Worm (Caenorhabditis elegans): Measurements from ENCODE around the gene F56C3.10.
A peak's percentile ranks its signal among the peaks of the same experiment; 100 is the strongest.

The F56C3.10 gene

ce11 chrX:1386893-1387367 lies 5.5 kb upstream of the F56C3.10 start, which contains the start of gene F56C3.1 (continued):
- 0 out of 2 replicates have a peak, but pooled peaks have one; percentile 15 for TF ChIP-seq dmd-6 (GFP tag; IDR thresholded peaks at IDR 0.05)
- no peak for TF ChIP-seq lim-7 (GFP tag; IDR thresholded peaks at IDR 0.05)
- TF ChIP-seq mxl-2 (GFP tag; conservative IDR thresholded peaks at IDR 0.05) = no peak
- no peak for TF ChIP-seq dve-1 (tag; optimal IDR thresholded peaks at IDR 0.05; ENCODE audit: insufficient read depth)
- TF ChIP-seq T26A8.4 (GFP tag; IDR thresholded peaks at IDR 0.05) = no peak
- peak; percentile 55; the same call in 1 of the 2 replicates for TF ChIP-seq nhr-42 (GFP tag; IDR thresholded peaks at IDR 0.05)
- TF ChIP-seq duxl-1 (tag; optimal IDR thresholded peaks at IDR 0.05; ENCODE audit: poor library complexity) = no peak
- TF ChIP-seq aha-1 (tag) = no peak
- TF ChIP-seq ceh-28 (tag; optimal IDR thresholded peaks at IDR 0.05) = no peak
- TF ChIP-seq egl-43 (GFP tag; IDR thresholded peaks at IDR 0.05) = 0 out of 2 replicates have a peak, but pooled peaks have one; percentile 33

ce11 chrX:1384538-1384937 lies 3.1 kb upstream of the F56C3.10 start, which contains the start of gene F56C3.8:
Gene F56C3.8 (minus strand): TSS chrX:1384638.
- no peak for TF ChIP-seq nhr-237 (tag; optimal IDR thresholded peaks at IDR 0.05)
- TF ChIP-seq Y48G9A.11 (GFP tag; IDR thresholded peaks at IDR 0.05) = 0 out of 2 replicates have a peak, but pooled peaks have one; percentile 28

- 0 out of 2 replicates have a peak, but pooled peaks have one; percentile 15 for TF ChIP-seq set-16 (GFP tag; IDR thresholded peaks at IDR 0.05)
- TF ChIP-seq dve-1 (tag; optimal IDR thresholded peaks at IDR 0.05; ENCODE audit: insufficient read depth) = no peak
- TF ChIP-seq egl-43 (GFP tag; IDR thresholded peaks at IDR 0.05) = peak; percentile 30; the same call in 1 of the 2 replicates
These were observed 2.1 kb upstream of the F56C3.10 start for ce11 chrX:1383546-1383945.

DNA sequence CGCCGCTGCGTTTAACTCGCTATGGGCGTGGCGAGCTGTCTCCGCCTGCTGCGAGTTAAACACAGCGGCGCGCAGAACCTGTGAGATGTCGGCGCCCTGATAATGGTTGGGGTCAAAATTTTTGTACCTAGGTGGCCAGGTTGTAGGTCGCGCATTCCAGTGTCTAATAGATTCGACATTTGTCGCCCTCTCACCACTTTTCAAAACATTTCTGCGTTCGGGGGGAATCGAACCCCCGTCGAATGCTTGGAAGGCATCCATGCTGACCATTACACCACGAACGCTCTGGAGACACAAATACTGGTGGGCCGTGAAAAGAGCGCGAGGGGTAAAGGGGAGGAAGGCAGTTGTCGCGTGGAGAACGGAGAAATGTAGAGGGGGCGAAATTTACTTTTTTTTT lies 2.1 kb downstream of the F56C3.10 start:
- TF ChIP-seq ama-1 (optimal IDR thresholded peaks at IDR 0.05) = no peak
- no peak for TF ChIP-seq cey-2 (tag; optimal IDR thresholded peaks at IDR 0.05; ENCODE audit: borderline replicate concordance, insufficient read depth)
- no peak for TF ChIP-seq saeg-2 (GFP tag; IDR thresholded peaks at IDR 0.05)
- TF ChIP-seq zag-1 (tag; optimal IDR thresholded peaks at IDR 0.05) = no peak
- TF ChIP-seq ZK546.5 (tag; optimal IDR thresholded peaks at IDR 0.05) = no peak
- TF ChIP-seq snpc-1.2 (GFP tag; IDR thresholded peaks at IDR 0.05) = peak; percentile 74
- peak; percentile 34 for TF ChIP-seq jun-1 (tag; optimal IDR thresholded peaks at IDR 0.05)
- peak; percentile 61 to 66 for TF ChIP-seq daf-16 (GFP tag; optimal IDR thresholded peaks at IDR 0.05)
- peak; percentile 73 for TF ChIP-seq daf-16 (tag; optimal IDR thresholded peaks at IDR 0.05)
- TF ChIP-seq spr-1 (tag; optimal IDR thresholded peaks at IDR 0.05) = peak; percentile 53
- no peak for TF ChIP-seq nhr-76 (tag; optimal IDR thresholded peaks at IDR 0.05)
- TF ChIP-seq nhr-25 (tag; optimal IDR thresholded peaks at IDR 0.05; ENCODE audit: borderline replicate concordance, insufficient read depth) = no peak
- peak; percentile 2 for TF ChIP-seq snpc-4 (tag; optimal IDR thresholded peaks at IDR 0.05)
- no peak for TF ChIP-seq nhr-28 (tag; optimal IDR thresholded peaks at IDR 0.05)
- TF ChIP-seq nhr-48 (tag; optimal IDR thresholded peaks at IDR 0.05) = peak; percentile 67
- TF ChIP-seq T20F7.1 (GFP tag; optimal IDR thresholded peaks at IDR 0.05) = no peak
- TF ChIP-seq pha-4 (GFP tag; IDR thresholded peaks at IDR 0.05) = peak; percentile 84
- TF ChIP-seq pha-4 (tag; optimal IDR thresholded peaks at IDR 0.05) = no peak
- peak; percentile 4 for TF ChIP-seq dpl-1 (GFP tag; optimal IDR thresholded peaks at IDR 0.05)
- peak; percentile 55 for TF ChIP-seq hlh-30 (tag; optimal IDR thresholded peaks at IDR 0.05; ENCODE audit: insufficient read depth)
- peak; percentile 71 for TF ChIP-seq php-3 (GFP tag; IDR thresholded peaks at IDR 0.05)
- TF ChIP-seq arid-1 (GFP tag; conservative IDR thresholded peaks at IDR 0.05) = peak; percentile 87
- TF ChIP-seq zfp-2 (tag; optimal IDR thresholded peaks at IDR 0.05) = peak; percentile 33
- TF ChIP-seq lsy-2 (tag; optimal IDR thresholded peaks at IDR 0.05) = peak; percentile 3 to 48
- no peak for TF ChIP-seq ceh-62 (tag; optimal IDR thresholded peaks at IDR 0.05)
- TF ChIP-seq nhr-41 (GFP tag; IDR thresholded peaks at IDR 0.05) = peak; percentile 87; the same call in 1 of the 2 replicates
- no peak for TF ChIP-seq daf-8 (GFP tag; IDR thresholded peaks at IDR 0.05)
- peak; percentile 73 for TF ChIP-seq Y48G9A.11 (GFP tag; IDR thresholded peaks at IDR 0.05)
- TF ChIP-seq nhr-42 (GFP tag; IDR thresholded peaks at IDR 0.05) = peak; percentile 90
- peak; percentile 74 for TF ChIP-seq Y5F2A.4 (GFP tag; optimal IDR thresholded peaks at IDR 0.05)
- no peak for TF ChIP-seq aha-1 (tag)
- TF ChIP-seq F44E2.7 (GFP tag; IDR thresholded peaks at IDR 0.05) = peak; percentile 89; the same call in 1 of the 2 replicates
- no peak for TF ChIP-seq attf-4 (tag; optimal IDR thresholded peaks at IDR 0.05)
- peak; percentile 43 for TF ChIP-seq F49E8.2 (tag; optimal IDR thresholded peaks at IDR 0.05; ENCODE audit: borderline replicate concordance)

Data from whole organism, L4 larva.